Fruit fly (Drosophila melanogaster) whole organism, larva: ENCODE results near the gene side-VII.

Experiments
- noc ChIP-seq: fragments of 200-800 bp; sonication (Bioruptor generic); optimal IDR thresholded peaks from 3 replicates; lab custom pipeline; 2019; ENCODE audit warnings: missing biosample characterization, mild to moderate bottlenecking, missing genetic modification characterization, moderate library complexity

Gene side-VII

dm6 chr3R:9759360-9760191 lies 19.8 kb upstream of the side-VII start, which contains the start of gene Mpi:
Mpi (plus strand) TSS chr3R:9759622.
- no peak for TF ChIP-seq noc (tag; lab: Kevin White, UChicago)

DNA sequence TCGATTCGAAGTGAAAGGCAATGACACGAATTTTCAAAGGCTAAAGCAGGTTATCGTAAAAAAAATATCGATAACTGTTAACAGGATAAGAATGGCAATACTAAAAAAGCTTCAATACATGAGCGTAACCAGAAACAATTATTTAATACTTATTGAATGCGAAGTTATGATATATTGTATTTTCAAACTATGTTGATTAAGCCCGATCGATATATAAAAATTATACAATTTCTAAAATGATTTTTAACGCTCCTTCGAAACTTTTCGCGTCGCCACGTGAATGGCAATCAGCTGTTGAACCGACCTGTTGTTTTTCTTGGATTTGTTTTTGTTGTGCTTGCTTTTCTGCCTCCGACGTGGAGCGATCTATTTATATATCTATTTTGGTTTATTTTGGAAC lies 16.4 kb upstream of the side-VII start, which contains the start of the genes Alg12 and Rpt3R:
Alg12 (plus strand) TSS at position 305 of the 400 bp plus-strand sequence.
Rpt3R (minus strand) TSS at position 324 of the 400 bp plus-strand sequence.
- TF ChIP-seq noc (tag; lab: Kevin White, UChicago): no peak

DNA sequence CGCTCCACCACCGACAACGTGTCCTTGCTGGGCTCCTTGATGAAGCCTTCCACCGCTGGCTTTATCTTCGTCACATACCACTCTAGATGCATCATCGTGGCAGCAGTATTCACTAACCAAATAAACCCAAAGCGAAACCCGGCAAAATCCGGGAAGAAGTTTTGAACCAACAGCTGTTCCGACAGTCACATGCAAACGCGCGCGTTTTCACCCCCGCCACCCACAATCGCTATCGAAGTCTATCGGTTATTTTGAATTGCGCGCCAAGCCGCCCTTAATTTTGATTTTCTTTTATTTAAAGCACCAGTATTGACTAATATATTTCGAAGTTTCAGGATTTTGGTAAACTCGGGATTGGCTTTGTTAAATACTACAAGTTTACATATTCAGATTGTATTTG lies 14.7 kb upstream of the side-VII start, which contains the start of gene Tti1:
Tti1 (minus strand) TSS at position 200 of the 400 bp plus-strand sequence.
- no peak for TF ChIP-seq noc (tag; lab: Kevin White, UChicago)

DNA sequence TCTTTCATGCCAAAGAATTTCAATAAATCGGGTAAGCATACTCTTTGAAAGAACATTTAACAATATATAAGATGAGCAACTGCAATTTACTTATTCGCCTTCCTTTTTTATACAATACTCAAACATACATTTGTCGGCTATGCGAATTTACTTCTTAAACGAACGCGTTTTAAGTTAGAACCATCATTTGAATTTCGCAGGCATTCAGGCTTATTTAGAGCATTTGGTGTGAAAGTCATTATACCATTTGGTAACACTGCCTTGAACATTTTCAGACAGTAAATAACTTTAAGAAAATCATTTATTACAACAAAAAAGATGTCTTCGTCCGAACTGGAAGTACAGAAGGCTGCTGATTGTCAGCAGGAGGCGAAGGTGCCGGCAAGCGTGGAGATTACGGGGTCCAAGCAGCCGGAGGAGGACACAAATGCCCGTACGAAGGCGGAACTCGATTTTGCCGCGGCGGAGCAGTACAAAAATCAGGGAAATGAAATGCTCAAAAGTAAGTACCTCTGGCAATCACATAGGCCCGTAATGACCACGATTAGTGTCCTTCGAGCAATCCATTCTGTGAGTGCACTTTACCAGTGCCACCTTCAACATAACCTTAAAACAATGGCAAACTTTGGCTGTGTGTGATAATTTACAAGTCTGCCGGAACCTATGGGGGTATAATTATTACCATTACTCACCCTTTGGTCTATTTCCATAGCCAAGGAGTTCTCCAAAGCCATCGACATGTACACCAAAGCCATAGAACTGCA lies 8.3 kb upstream of the side-VII start:
- no peak for TF ChIP-seq noc (tag; lab: Kevin White, UChicago)

DNA sequence ATGACTTTTGCATAAGTTTGCCTTT lies 7.9 kb upstream of the side-VII start, which contains the start of gene PpD3:
PpD3 (plus strand) TSS at position 1 of the 25 bp plus-strand sequence.
- no peak for TF ChIP-seq noc (tag; lab: Kevin White, UChicago)

DNA sequence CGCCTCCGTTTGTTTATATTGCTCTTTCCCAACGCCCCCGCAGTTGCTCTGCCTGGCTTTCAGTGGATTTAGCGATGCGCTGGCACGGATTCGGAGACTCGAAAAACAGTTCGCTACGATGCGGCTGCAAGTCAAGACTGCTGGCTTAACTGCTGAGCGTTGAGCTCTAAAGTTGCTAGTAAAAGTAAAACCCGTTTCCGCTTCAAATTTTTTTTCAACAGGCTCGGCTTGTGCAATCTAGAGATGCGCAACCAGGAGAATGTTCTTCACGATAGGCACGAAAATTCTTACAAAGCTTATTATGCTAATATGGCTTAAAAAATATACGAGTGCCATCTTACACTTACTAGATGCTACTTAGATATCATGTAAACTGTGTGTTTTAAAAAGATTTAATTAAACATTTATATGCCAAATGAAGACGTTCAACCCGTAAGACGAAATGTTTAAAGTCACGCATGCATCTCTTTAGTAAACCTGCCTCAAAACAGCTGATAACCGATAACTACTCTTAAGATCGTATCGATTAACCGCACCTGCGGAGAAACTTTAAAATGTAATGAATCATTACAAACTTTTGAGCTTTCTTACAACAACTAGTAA lies 7.6 kb upstream of the side-VII start, which contains the start of gene CG12948:
CG12948 (minus strand) TSS at position 473 of the 603 bp plus-strand sequence.
- no peak for TF ChIP-seq noc (tag; lab: Kevin White, UChicago)

dm6 chr3R:9746267-9746666 lies 6.5 kb upstream of the side-VII start, which contains the start of gene CG34409:
CG34409 (minus strand) TSS chr3R:9746367.
- TF ChIP-seq noc (tag; lab: Kevin White, UChicago): no peak

DNA sequence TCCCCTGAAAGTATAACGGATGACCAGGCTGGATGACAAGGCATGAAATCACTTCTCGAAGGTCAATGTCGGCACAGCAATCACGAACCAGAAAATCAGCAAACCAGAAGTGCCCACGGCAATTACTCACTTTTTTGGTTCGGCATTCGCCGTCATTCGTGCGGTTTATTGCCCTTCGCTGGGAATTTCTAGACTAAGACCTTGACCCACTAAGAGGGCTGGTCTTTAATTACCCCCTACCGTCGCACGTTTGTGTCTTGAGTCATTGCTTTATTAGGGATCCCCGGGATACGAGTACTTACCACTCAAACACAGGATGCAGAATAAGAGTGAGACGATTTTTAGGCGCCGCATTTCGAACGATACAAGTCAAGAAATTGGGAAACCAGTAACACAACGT lies 5.7 kb upstream of the side-VII start:
- TF ChIP-seq noc (tag; lab: Kevin White, UChicago): no peak

- TF ChIP-seq noc (tag; lab: Kevin White, UChicago): no peak
Observed at dm6 chr3R:9743995-9744394, 4.2 kb upstream of the side-VII start.

dm6 chr3R:9743217-9743616 lies 3.4 kb upstream of the side-VII start, which contains the start of gene CG31415:
CG31415 (plus strand) TSS chr3R:9743517.
- TF ChIP-seq noc (tag; lab: Kevin White, UChicago): no peak

- no peak for TF ChIP-seq noc (tag; lab: Kevin White, UChicago)
Observed at dm6 chr3R:9740713-9741112, 934 bp upstream of the side-VII start, which contains the start of gene Pnn. Pnn (plus strand) TSS chr3R:9740899.

DNA sequence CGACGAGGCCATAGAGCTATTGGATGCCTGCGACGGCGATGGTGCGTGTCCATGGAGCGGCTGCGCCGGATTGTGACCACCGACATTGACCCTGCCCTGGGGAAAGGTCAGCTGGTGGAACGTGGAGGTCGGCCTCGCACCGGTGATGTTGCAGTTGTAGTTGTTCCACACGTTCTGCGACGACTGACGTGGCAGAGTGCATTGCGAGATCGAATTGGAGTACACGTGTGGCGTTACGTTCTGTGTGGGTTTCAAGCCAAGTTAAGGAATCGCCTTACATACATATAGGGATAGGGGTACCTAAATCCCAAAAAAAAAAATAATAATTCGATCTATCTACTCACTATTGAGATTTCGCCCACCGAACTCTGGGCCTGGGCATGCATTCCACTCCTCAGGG lies 4.6 kb downstream of the side-VII start:
- no peak for TF ChIP-seq noc (tag; lab: Kevin White, UChicago)

- no peak for TF ChIP-seq noc (tag; lab: Kevin White, UChicago)
Observed at dm6 chr3R:9733150-9733549, 6.6 kb downstream of the side-VII start, which contains the start of gene alphaTub85E. alphaTub85E (minus strand) TSS chr3R:9733250.

dm6 chr3R:9730784-9731183 lies 9.0 kb downstream of the side-VII start, which contains the start of gene FoxP:
FoxP (minus strand) TSS chr3R:9730872.
- no peak for TF ChIP-seq noc (tag; lab: Kevin White, UChicago)

DNA sequence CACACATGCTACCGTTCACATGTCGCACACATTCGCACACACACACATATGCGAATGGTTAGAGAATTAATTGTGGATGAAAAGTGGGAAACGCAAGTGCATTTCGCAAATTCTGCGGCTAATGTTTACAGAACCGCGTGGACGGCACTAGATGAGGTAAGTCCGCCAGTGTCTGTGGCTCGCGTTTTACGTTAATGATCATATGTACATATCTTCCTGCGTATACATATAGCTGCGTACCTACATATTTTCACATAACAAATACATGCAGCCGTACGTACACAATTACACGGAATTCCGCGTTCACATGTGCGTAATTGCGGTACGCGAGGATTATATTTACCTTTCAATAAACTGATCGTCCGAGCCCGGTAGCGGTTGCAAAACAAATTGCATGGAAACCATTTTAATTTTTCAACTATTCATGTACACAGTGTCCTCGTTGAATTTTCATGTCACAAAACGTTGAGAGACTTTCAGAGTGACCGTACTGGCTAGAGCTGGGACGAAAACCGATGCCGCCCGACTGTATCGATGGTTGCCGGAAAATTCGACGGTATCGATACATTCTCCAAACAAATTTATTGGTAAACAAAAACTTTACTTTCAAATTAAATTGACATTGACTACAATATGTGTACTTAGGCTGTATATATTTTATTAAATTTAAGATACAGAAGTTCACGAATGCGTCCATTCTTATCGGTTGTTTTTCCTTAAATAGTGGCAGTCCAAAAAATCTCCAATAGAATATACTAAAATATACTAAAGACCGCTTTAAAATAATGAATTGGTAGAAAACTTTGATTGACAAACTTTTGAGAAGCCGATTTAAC lies 14.4 kb downstream of the side-VII start, which contains the start of gene hyd:
hyd (minus strand) TSS at position 495 of the 836 bp plus-strand sequence.
- no peak for TF ChIP-seq noc (tag; lab: Kevin White, UChicago)
